Worm (Caenorhabditis elegans): ENCODE data around the gene plx-1.

DNA sequence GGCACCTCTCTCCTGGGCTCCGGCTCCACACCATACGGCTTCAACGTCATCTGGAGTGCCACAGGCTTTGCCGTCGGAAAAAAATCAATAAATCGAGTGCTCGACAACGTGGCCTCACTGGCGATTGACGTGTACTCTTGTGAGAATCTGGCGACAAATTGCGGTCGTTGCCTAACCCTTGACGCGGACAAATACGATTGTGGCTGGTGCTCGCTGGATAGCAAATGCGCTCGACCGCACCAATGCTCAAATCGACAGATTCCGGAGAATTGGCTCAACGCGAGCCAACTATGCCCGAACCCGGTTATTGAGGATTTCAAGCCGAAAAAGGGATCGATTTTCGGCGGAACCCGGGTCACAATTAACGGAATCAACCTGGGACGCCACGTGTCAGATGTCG, 13.1 kb downstream of the plx-1 start:
- no peak for TF ChIP-seq ama-1 (optimal IDR thresholded peaks at IDR 0.05)
- TF ChIP-seq alr-1 (tag; optimal IDR thresholded peaks at IDR 0.05; ENCODE audit: borderline replicate concordance), result no peak
- TF ChIP-seq nhr-11 (tag; optimal IDR thresholded peaks at IDR 0.05), result no peak
- TF ChIP-seq grh-1 (GFP tag; IDR thresholded peaks at IDR 0.05), result no peak
